Worm (Caenorhabditis elegans) whole organism, young adult: ENCODE results near the gene F41H10.1.
A peak's percentile ranks its signal among the peaks of the same experiment; 100 is the strongest.
"Not testable (repeated sequence)": the region's sequence is repeated elsewhere in the genome, so short reads cannot be mapped to it uniquely, and the experiment has no call there.

Experiments
- B0261.1 ChIP-seq: sonication (generic microtip); optimal IDR thresholded peaks from 2 replicates; lab custom pipeline; 2016; ENCODE audit warnings: mild to moderate bottlenecking, missing genetic modification characterization, moderate library complexity, missing compliant biosample characterization
- C17E4.6 ChIP-seq: fragments of 200-800 bp; sonication (Bioruptor generic); IDR thresholded peaks from 2 replicates; pipeline ENCODE4 v1.3.6; 2022; ENCODE audit warnings: missing genetic modification reagents, missing genetic modification characterization, missing compliant biosample characterization
- D2030.7 ChIP-seq: fragments of 200-800 bp; sonication (Bioruptor generic); IDR thresholded peaks from 2 replicates; pipeline ENCODE4 v1.3.6; 2022; ENCODE audit warnings: missing genetic modification reagents, missing genetic modification characterization, missing compliant biosample characterization
- F33H1.4 ChIP-seq: fragments of 200-800 bp; sonication (Bioruptor generic); IDR thresholded peaks from 2 replicates; pipeline ENCODE4 v1.3.6; 2022; ENCODE audit warnings: missing genetic modification reagents, missing genetic modification characterization, missing compliant biosample characterization
- F37B4.10 ChIP-seq: fragments of 200-800 bp; sonication (Bioruptor generic); IDR thresholded peaks from 2 replicates; pipeline ENCODE4 v1.3.6; 2022; ENCODE audit warnings: missing genetic modification characterization, missing compliant biosample characterization
- Y56A3A.18 ChIP-seq: fragments of 200-800 bp; sonication (Bioruptor generic); IDR thresholded peaks from 2 replicates; pipeline ENCODE4 v1.3.6; 2022; ENCODE audit warnings: missing genetic modification reagents, missing genetic modification characterization, missing compliant biosample characterization
- ZK185.1 ChIP-seq: sonication (generic microtip); optimal IDR thresholded peaks from 2 replicates; lab custom pipeline; 2016; ENCODE audit warnings: mild to moderate bottlenecking, missing genetic modification characterization, missing compliant biosample characterization; ENCODE audit not compliant: poor library complexity, severe bottlenecking
- ama-1 ChIP-seq, 3 experiments: fragments of 150-350 bp in 1 of 3; sonication (generic microtip) in 2 of 3; optimal IDR thresholded peaks; 2 replicates each; lab custom pipeline; 2014 to 2018; ENCODE audit warnings: missing biosample characterization in 2 of 3, missing genetic modification characterization in 2 of 3, missing genetic modification reagents in 2 of 3
- ceh-40 ChIP-seq: fragments of 200-800 bp; sonication (Bioruptor generic); IDR thresholded peaks from 2 replicates; pipeline ENCODE4 v1.3.6; 2022; ENCODE audit warnings: missing genetic modification characterization, missing compliant biosample characterization
- dox-1 ChIP-seq: fragments of 200-800 bp; sonication (Bioruptor generic); IDR thresholded peaks from 2 replicates; pipeline ENCODE4 v1.3.6; 2022; ENCODE audit warnings: missing genetic modification reagents, missing genetic modification characterization, missing compliant biosample characterization
- dpl-1 ChIP-seq: fragments of 150-350 bp; optimal IDR thresholded peaks from 2 replicates; lab custom pipeline; 2014; ENCODE audit warnings: missing biosample characterization, missing genetic modification reagents, missing genetic modification characterization
- efl-1 ChIP-seq: fragments of 150-350 bp; optimal IDR thresholded peaks from 2 replicates; lab custom pipeline; 2014; ENCODE audit warnings: missing biosample characterization, missing genetic modification reagents, missing genetic modification characterization
- egrh-3 ChIP-seq: fragments of 200-800 bp; sonication (Bioruptor generic); IDR thresholded peaks from 2 replicates; pipeline ENCODE4 v1.3.6; 2022; ENCODE audit warnings: missing genetic modification reagents, missing genetic modification characterization, missing compliant biosample characterization
- hlh-26 ChIP-seq: fragments of 200-800 bp; sonication (Bioruptor generic); conservative IDR thresholded peaks from 2 replicates; pipeline ENCODE4 v1.3.6; 2022; ENCODE audit warnings: missing genetic modification reagents, missing genetic modification characterization, missing compliant biosample characterization
- hmg-1.2 ChIP-seq: fragments of 200-800 bp; sonication (Bioruptor generic); IDR thresholded peaks from 2 replicates; pipeline ENCODE4 v1.3.6; 2022; ENCODE audit warnings: missing genetic modification reagents, missing genetic modification characterization, missing compliant biosample characterization
- hsf-1 ChIP-seq: fragments of 200-800 bp; sonication (Bioruptor generic); IDR thresholded peaks from 2 replicates; pipeline ENCODE4 v1.3.6; 2022; ENCODE audit warnings: missing genetic modification reagents, missing genetic modification characterization, missing compliant biosample characterization
- lsl-1 ChIP-seq: fragments of 200-800 bp; sonication (Bioruptor generic); optimal IDR thresholded peaks from 2 replicates; lab custom pipeline; 2018; ENCODE audit warnings: mild to moderate bottlenecking, missing genetic modification characterization, moderate library complexity, missing compliant biosample characterization
- madf-6 ChIP-seq: fragments of 200-800 bp; sonication (Bioruptor generic); IDR thresholded peaks from 2 replicates; pipeline ENCODE4 v1.3.6; 2022; ENCODE audit warnings: missing genetic modification reagents, missing genetic modification characterization, missing compliant biosample characterization
- mcd-1 ChIP-seq: fragments of 200-800 bp; sonication (Bioruptor generic); IDR thresholded peaks from 2 replicates; pipeline ENCODE4 v1.3.6; 2022; ENCODE audit warnings: missing genetic modification reagents, missing genetic modification characterization, missing compliant biosample characterization
- nfya-1 ChIP-seq: sonication (generic microtip); optimal IDR thresholded peaks from 2 replicates; lab custom pipeline; 2017; ENCODE audit warnings: antibody characterized with exemption, missing compliant biosample characterization, missing genetic modification characterization, borderline replicate concordance; ENCODE audit not compliant: insufficient read depth
- nhr-27 ChIP-seq: fragments of 200-800 bp; sonication (Bioruptor generic); optimal IDR thresholded peaks from 2 replicates; lab custom pipeline; 2018; ENCODE audit warnings: mild to moderate bottlenecking, missing genetic modification characterization, moderate library complexity, missing compliant biosample characterization
- nhr-80 ChIP-seq: sonication (generic microtip); optimal IDR thresholded peaks from 2 replicates; lab custom pipeline; 2016; ENCODE audit warnings: missing genetic modification characterization, missing compliant biosample characterization
- nhr-90 ChIP-seq: sonication (generic microtip); optimal IDR thresholded peaks from 2 replicates; lab custom pipeline; 2016; ENCODE audit warnings: missing genotype, mild to moderate bottlenecking, missing genetic modification characterization, missing compliant biosample characterization
- rcor-1 ChIP-seq: fragments of 200-800 bp; sonication (Bioruptor generic); IDR thresholded peaks from 2 replicates; pipeline ENCODE4 v1.3.6; 2022; ENCODE audit warnings: missing genetic modification reagents, missing genetic modification characterization, missing compliant biosample characterization
- rpc-1 ChIP-seq, 2 experiments: fragments of 150-350 bp in 1 of 2; sonication (generic microtip) in 1 of 2; optimal IDR thresholded peaks; 2 replicates each; lab custom pipeline; 2014 to 2018; ENCODE audit warnings: missing biosample characterization in 1 of 2, missing genetic modification characterization in 1 of 2, missing genetic modification reagents in 1 of 2, missing genotype in 1 of 2
- sdz-38 ChIP-seq: sonication (generic microtip); optimal IDR thresholded peaks from 2 replicates; lab custom pipeline; 2016; ENCODE audit warnings: missing genotype, missing genetic modification characterization, missing compliant biosample characterization
- sea-2 ChIP-seq: fragments of 200-800 bp; sonication (Bioruptor generic); IDR thresholded peaks from 2 replicates; pipeline ENCODE4 v1.3.6; 2022; ENCODE audit warnings: missing genetic modification characterization, missing compliant biosample characterization
- snpc-1.1 ChIP-seq: sonication (generic microtip); optimal IDR thresholded peaks from 2 replicates; lab custom pipeline; 2017; ENCODE audit warnings: missing genetic modification characterization, mild to moderate bottlenecking, missing compliant biosample characterization, antibody characterized with exemption, moderate library complexity, missing genotype, missing genetic modification reagents; ENCODE audit not compliant: insufficient read depth
- snpc-3.4 ChIP-seq: sonication (generic microtip); optimal IDR thresholded peaks from 2 replicates; lab custom pipeline; 2017; ENCODE audit warnings: missing genetic modification characterization, mild to moderate bottlenecking, missing compliant biosample characterization, antibody characterized with exemption, moderate library complexity, missing genotype, missing genetic modification reagents
- snpc-4 ChIP-seq, 5 experiments: fragments of 150-350 bp in 1 of 5; sonication (generic microtip) in 4 of 5; optimal IDR thresholded peaks; 2 replicates each; lab custom pipeline; 2014 to 2018; ENCODE audit warnings: missing genetic modification characterization in 5 of 5, missing biosample characterization in 3 of 5, antibody characterized with exemption in 2 of 5, mild to moderate bottlenecking in 2 of 5, missing compliant biosample characterization in 2 of 5, missing genotype in 2 of 5, moderate library complexity in 2 of 5, missing genetic modification reagents in 1 of 5
- tbp1 ChIP-seq: fragments of 200-800 bp; sonication (Bioruptor generic); optimal IDR thresholded peaks from 2 replicates; lab custom pipeline; 2018; ENCODE audit warnings: mild to moderate bottlenecking, missing genetic modification characterization, missing compliant biosample characterization
- unc-130 ChIP-seq: sonication (generic microtip); optimal IDR thresholded peaks from 2 replicates; lab custom pipeline; 2016; ENCODE audit warnings: missing genetic modification reagents, missing genetic modification characterization, missing compliant biosample characterization
- xnd-1 ChIP-seq: sonication (generic microtip); optimal IDR thresholded peaks from 2 replicates; lab custom pipeline; 2016; ENCODE audit warnings: missing genotype, missing genetic modification reagents, missing genetic modification characterization, missing compliant biosample characterization
- ztf-3 ChIP-seq: fragments of 200-800 bp; sonication (Bioruptor generic); optimal IDR thresholded peaks from 2 replicates; lab custom pipeline; 2018; ENCODE audit warnings: mild to moderate bottlenecking, missing genetic modification characterization, missing compliant biosample characterization

F41H10.1 gene

DNA sequence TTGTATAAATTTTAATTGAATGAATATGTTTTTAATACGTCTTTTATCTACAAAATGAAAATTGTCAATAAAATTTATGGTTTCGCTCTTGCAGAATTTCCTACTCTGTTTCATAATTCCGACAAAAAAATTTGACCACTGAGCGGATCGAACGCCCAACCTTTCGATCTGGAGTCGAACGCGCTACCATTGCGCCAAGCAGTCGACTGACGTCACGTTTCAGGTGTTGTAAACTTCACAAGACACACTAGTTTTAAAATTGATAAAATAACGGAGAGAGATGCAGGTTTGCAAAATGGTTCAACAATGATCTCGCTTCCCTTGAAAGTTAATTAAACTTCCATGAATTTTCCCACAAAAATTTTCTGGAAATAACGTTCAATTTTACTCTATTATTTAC is 38.5 kb upstream of the F41H10.1 start (continued):
- TF ChIP-seq tbp1 (GFP tag; lab: Kevin White, UChicago) (peak; percentile 87), nhr-90 (tag; lab: Kevin White, UChicago) (peak; percentile 4)

DNA sequence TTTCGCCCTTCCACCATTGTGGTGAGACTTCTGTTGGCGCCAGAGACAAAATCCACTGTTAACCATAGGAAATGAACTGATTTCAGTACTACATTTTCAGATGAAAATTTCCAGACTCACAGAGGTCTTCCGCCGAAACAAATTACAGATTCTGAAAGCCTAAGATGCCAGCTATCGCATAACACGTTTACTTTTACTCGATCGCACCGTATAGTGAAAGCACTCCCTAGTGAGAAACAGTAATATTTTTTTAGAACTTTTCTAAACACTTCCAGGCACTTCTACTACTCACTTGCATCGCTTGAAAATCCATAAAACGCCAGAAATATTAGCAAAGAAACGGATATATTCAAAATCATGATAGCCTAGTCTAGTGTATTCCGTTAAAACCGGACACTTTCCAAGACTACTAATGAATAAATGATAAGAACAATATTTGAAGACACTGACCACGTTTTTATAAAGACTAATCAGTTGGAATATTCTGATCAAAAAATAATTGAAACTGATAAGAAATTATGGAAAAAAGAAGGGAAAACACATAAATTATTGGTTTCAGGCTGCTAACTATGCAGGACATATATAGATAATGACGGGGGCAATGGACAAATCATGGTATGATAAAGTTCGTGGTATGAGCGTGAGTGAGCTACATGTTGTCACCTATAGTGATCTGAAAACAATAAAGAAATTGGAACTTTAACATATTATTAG is 32.1 kb upstream of the F41H10.1 start, which contains the start of gene gba-4:
Gene gba-4, minus strand, starts transcription at position 418 of the 714 bp plus-strand sequence.
- not testable (repeated sequence) for TF ChIP-seq rpc-1 (optimal IDR thresholded peaks at IDR 0.05; lab: Kevin White, UChicago); snpc-4 (GFP tag; optimal IDR thresholded peaks at IDR 0.05; lab: Kevin White, UChicago)
- TF ChIP-seq rpc-1 (tag; optimal IDR thresholded peaks at IDR 0.05; lab: Kevin White, UChicago) (peak; percentile 42), tbp1 (GFP tag; lab: Kevin White, UChicago) (peak; percentile 75), nhr-80 (tag; lab: Kevin White, UChicago) (peak; percentile 72), B0261.1 (tag; lab: Kevin White, UChicago) (peak; percentile 51), snpc-4 (tag; optimal IDR thresholded peaks at IDR 0.05; lab: Kevin White, UChicago) (peak in 1 of 4 experiments; percentile 35)

DNA sequence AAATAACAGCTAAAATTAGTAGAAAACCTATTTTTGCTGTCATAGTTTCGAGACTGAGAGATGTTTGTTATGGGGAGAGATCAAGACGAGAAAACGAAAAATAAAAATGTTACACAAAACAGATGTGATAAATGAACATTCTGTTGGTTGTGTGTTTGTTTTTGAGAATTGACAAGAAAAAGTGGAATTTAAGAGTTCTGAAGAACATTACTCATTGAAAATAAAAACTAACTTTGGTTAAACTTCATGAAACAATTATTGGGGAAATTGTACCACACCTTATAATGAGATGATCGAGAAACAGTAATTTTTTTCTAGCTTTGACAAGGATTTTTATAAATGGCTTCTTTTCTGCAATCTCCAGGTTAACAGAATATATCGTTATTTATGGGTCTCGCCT is 29.3 kb upstream of the F41H10.1 start, which contains the start of gene Y4C6B.7:
Gene Y4C6B.7, minus strand, starts transcription at position 101 of the 400 bp plus-strand sequence.
- TF ChIP-seq hlh-26 (GFP tag; lab: Robert Waterston, UW) = no peak
- no peak for TF ChIP-seq C17E4.6 (GFP tag; lab: Robert Waterston, UW)
- TF ChIP-seq unc-130 (GFP tag; lab: Kevin White, UChicago) = no peak
- TF ChIP-seq hmg-1.2 (GFP tag; lab: Robert Waterston, UW) = no peak
- TF ChIP-seq sdz-38 (tag; lab: Kevin White, UChicago) = no peak
- TF ChIP-seq ceh-40 (GFP tag; lab: Robert Waterston, UW) = no peak
- TF ChIP-seq D2030.7 = no peak
- no peak for TF ChIP-seq xnd-1 (tag; lab: Kevin White, UChicago)
- TF ChIP-seq rcor-1 (GFP tag; lab: Robert Waterston, UW) = no peak
- TF ChIP-seq, all 124 proteins: peak for 0

DNA sequence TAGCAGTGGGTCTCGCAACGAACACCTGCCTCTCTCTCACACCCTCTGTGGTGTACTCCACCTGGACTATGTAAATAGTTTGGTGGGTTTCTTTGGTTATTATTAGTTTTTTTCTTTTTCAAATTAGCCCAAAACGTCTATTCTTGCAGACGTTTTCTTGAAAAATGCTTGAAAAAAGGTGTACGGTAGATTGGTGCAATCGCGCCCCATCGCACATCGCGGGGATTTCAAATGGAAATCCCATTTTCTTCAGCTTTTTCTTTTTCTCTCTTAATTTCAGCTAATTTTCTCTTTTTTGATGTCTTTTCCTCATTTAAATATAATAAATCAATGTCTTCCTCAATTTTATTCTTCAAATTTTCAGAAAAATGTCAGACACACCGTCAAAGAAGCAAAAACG is 28.6 kb upstream of the F41H10.1 start, which contains the start of gene Y4C6B.1:
Gene Y4C6B.1, plus strand, starts transcription at position 365 of the 400 bp plus-strand sequence.
- TF ChIP-seq sea-2 = no peak
- no peak for TF ChIP-seq snpc-1.1 (tag; lab: Kevin White, UChicago)
- peak; percentile 10 for TF ChIP-seq snpc-3.4 (tag; lab: Kevin White, UChicago)
- no peak for TF ChIP-seq dox-1 (GFP tag; lab: Robert Waterston, UW)
- TF ChIP-seq nfya-1 (tag; lab: Kevin White, UChicago) = no peak
- TF ChIP-seq tbp1 (GFP tag; lab: Kevin White, UChicago) = peak; percentile 24
- TF ChIP-seq efl-1 = peak; percentile 61
- TF ChIP-seq ama-1 (optimal IDR thresholded peaks at IDR 0.05; lab: Kevin White, UChicago) = no peak
- no peak for TF ChIP-seq ama-1 (GFP tag; optimal IDR thresholded peaks at IDR 0.05; lab: Kevin White, UChicago)
- no peak for TF ChIP-seq hlh-26 (GFP tag; lab: Robert Waterston, UW)
- TF ChIP-seq snpc-4 (GFP tag; optimal IDR thresholded peaks at IDR 0.05; lab: Kevin White, UChicago) = no peak
- peak in 3 of 4 experiments; percentile 59 to 80 (median 72) for TF ChIP-seq snpc-4 (tag; optimal IDR thresholded peaks at IDR 0.05; lab: Kevin White, UChicago)
- no peak for TF ChIP-seq Y56A3A.18 (GFP tag; lab: Robert Waterston, UW)
- TF ChIP-seq mcd-1 (GFP tag; lab: Robert Waterston, UW) = peak; percentile 69
- peak; percentile 8 for TF ChIP-seq dpl-1
- TF ChIP-seq rcor-1 (GFP tag; lab: Robert Waterston, UW) = no peak
- peak; percentile 56 for TF ChIP-seq lsl-1 (GFP tag; lab: Kevin White, UChicago)
- TF ChIP-seq, all 124 proteins: peak for 7

DNA sequence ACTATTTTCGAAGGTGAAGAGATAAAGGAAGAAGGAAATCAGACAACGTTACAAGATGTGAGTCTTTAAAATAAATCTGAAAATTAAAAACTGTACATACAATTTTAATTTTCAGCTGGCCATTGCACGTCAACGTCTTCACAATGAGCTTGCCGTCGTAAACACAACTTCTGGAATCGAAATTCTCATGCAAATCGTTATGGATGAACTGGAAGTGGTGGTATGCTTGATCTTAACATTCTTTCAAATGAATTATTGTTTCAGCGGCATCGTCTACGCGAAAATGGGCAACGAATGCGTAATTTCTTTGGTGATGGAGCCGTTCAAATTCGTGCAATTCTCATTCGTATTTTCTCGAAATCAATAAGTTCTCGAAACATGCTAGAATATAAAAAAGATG is 28.1 kb upstream of the F41H10.1 start:
- no peak for TF ChIP-seq F37B4.10
- TF ChIP-seq madf-6 (GFP tag; lab: Robert Waterston, UW) = no peak
- no peak for TF ChIP-seq nhr-27 (tag; lab: Kevin White, UChicago)
- no peak for TF ChIP-seq ZK185.1 (tag; lab: Kevin White, UChicago)
- no peak for TF ChIP-seq egrh-3 (GFP tag; lab: Robert Waterston, UW)
- no peak for TF ChIP-seq snpc-3.4 (tag; lab: Kevin White, UChicago)
- TF ChIP-seq lsl-1 (GFP tag; lab: Kevin White, UChicago) = no peak
- no peak for TF ChIP-seq ztf-3
- TF ChIP-seq dox-1 (GFP tag; lab: Robert Waterston, UW) = no peak
- no peak for TF ChIP-seq hsf-1
- no peak for TF ChIP-seq F33H1.4 (GFP tag; lab: Robert Waterston, UW)
- TF ChIP-seq, all 124 proteins: peak for 0
